Fruit fly (Drosophila melanogaster) whole organism, embryonic: Measurements from ENCODE around the gene pps.
A peak's percentile ranks its signal among the peaks of the same experiment; 100 is the strongest.

ENCODE experiments used
- Atf6 ChIP-seq: fragments of 200-800 bp; sonication (Bioruptor generic); IDR thresholded peaks from 2 replicates; pipeline ENCODE4 v1.3.6; 2022; ENCODE audit warnings: missing biosample characterization, missing genetic modification characterization
- Awh ChIP-seq: fragments of 200-800 bp; sonication (Bioruptor generic); IDR thresholded peaks from 2 replicates; pipeline ENCODE4, ENCODE4 v1.3.6; 2022; ENCODE audit warnings: missing biosample characterization, missing genetic modification characterization
- CG10209 ChIP-seq: fragments of 200-800 bp; sonication (Bioruptor generic); optimal IDR thresholded peaks from 3 replicates; lab custom pipeline; 2017; ENCODE audit warnings: missing biosample characterization, mild to moderate bottlenecking, missing genetic modification characterization, missing genetic modification reagents
- CG10462 ChIP-seq: fragments of 200-800 bp; sonication (Bioruptor generic); optimal IDR thresholded peaks from 2 replicates; lab custom pipeline; 2016; ENCODE audit warnings: missing biosample characterization, missing genetic modification characterization
- CG11456 ChIP-seq: fragments of 200-800 bp; sonication (Bioruptor generic); IDR thresholded peaks from 3 replicates; pipeline ENCODE4 v1.3.6; 2022; ENCODE audit warnings: missing biosample characterization, missing genetic modification characterization
- CG13624 ChIP-seq: fragments of 200-800 bp; sonication (Bioruptor generic); optimal IDR thresholded peaks from 2 replicates; lab custom pipeline; 2016; ENCODE audit warnings: missing biosample characterization, missing genetic modification characterization
- CG14965 ChIP-seq: fragments of 200-800 bp; sonication (Bioruptor generic); optimal IDR thresholded peaks from 2 replicates; lab custom pipeline; 2016; ENCODE audit warnings: missing biosample characterization, missing genetic modification characterization, borderline replicate concordance
- CG17328 ChIP-seq: fragments of 200-800 bp; sonication (Bioruptor generic); IDR thresholded peaks from 2 replicates; pipeline ENCODE4 v1.3.6; 2022; ENCODE audit warnings: missing biosample characterization, missing genetic modification characterization
- CG18476 ChIP-seq: fragments of 200-800 bp; sonication (Bioruptor generic); optimal IDR thresholded peaks from 2 replicates; lab custom pipeline; 2016; ENCODE audit warnings: missing biosample characterization, mild to moderate bottlenecking, missing genetic modification characterization
- CG33213 ChIP-seq: fragments of 200-800 bp; sonication (Bioruptor generic); optimal IDR thresholded peaks from 3 replicates; lab custom pipeline; 2016; ENCODE audit warnings: missing biosample characterization, missing genetic modification characterization
- CG4707 ChIP-seq: fragments of 200-800 bp; sonication (Bioruptor generic); optimal IDR thresholded peaks from 2 replicates; lab custom pipeline; 2018; ENCODE audit warnings: missing biosample characterization, mild to moderate bottlenecking, missing genetic modification characterization, moderate library complexity
- CG6683 ChIP-seq: fragments of 200-800 bp; sonication (Bioruptor generic); optimal IDR thresholded peaks from 2 replicates; lab custom pipeline; 2017; ENCODE audit warnings: missing biosample characterization, mild to moderate bottlenecking, missing genetic modification characterization, missing genetic modification reagents
- CG7786 ChIP-seq: fragments of 200-800 bp; sonication (Bioruptor generic); optimal IDR thresholded peaks from 2 replicates; lab custom pipeline; 2016; ENCODE audit warnings: missing biosample characterization, missing genetic modification characterization
- CG8359 ChIP-seq: fragments of 200-800 bp; sonication (Bioruptor generic); optimal IDR thresholded peaks from 2 replicates; lab custom pipeline; 2017; ENCODE audit warnings: missing biosample characterization, mild to moderate bottlenecking, missing genetic modification characterization, borderline replicate concordance
- CG8765 ChIP-seq: fragments of 200-800 bp; sonication (Bioruptor generic); IDR thresholded peaks from 2 replicates; pipeline ENCODE4 v1.3.6; 2022; ENCODE audit warnings: missing biosample characterization, missing genetic modification characterization
- CG9727 ChIP-seq: fragments of 200-800 bp; sonication (Bioruptor generic); optimal IDR thresholded peaks from 3 replicates; lab custom pipeline; 2017; ENCODE audit warnings: missing biosample characterization, mild to moderate bottlenecking, missing genetic modification characterization
- CG9876 ChIP-seq: fragments of 200-800 bp; sonication (Bioruptor generic); optimal IDR thresholded peaks from 2 replicates; lab custom pipeline; 2016; ENCODE audit warnings: missing biosample characterization, missing genetic modification characterization
- Fer3 ChIP-seq: fragments of 200-800 bp; sonication (Bioruptor generic); optimal IDR thresholded peaks from 2 replicates; lab custom pipeline; 2018; ENCODE audit warnings: missing biosample characterization, mild to moderate bottlenecking, missing genetic modification characterization, moderate library complexity
- Hmr ChIP-seq: fragments of 200-800 bp; sonication (Bioruptor generic); optimal IDR thresholded peaks from 3 replicates; lab custom pipeline; 2017; ENCODE audit warnings: mild to moderate bottlenecking, missing biosample characterization, missing genetic modification reagents, missing genetic modification characterization
- Hr51 ChIP-seq, 2 experiments: fragments of 200-800 bp; sonication (Bioruptor generic); optimal IDR thresholded peaks; 2 replicates in 1 of 2; 3 replicates in 1 of 2; lab custom pipeline; 2016 to 2018; ENCODE audit warnings: missing biosample characterization in 2 of 2, missing genetic modification characterization in 2 of 2, mild to moderate bottlenecking in 1 of 2, moderate library complexity in 1 of 2
- Lhr ChIP-seq: fragments of 200-800 bp; sonication (Bioruptor generic); optimal IDR thresholded peaks from 3 replicates; lab custom pipeline; 2017; ENCODE audit warnings: mild to moderate bottlenecking, missing biosample characterization, missing genetic modification reagents, missing genetic modification characterization
- Lpt ChIP-seq: fragments of >200 bp; optimal IDR thresholded peaks from 2 replicates; lab custom pipeline; 2018; ENCODE audit warnings: missing biosample characterization, missing genetic modification characterization
- MBD-R2 ChIP-seq: fragments of 200-800 bp; sonication (Bioruptor generic); IDR thresholded peaks from 2 replicates; pipeline ENCODE4 v1.3.6; 2022; ENCODE audit warnings: missing biosample characterization, missing genetic modification characterization
- Six4 ChIP-seq: fragments of 200-800 bp; sonication (Bioruptor generic); optimal IDR thresholded peaks from 2 replicates; lab custom pipeline; 2016; ENCODE audit warnings: missing biosample characterization, missing genetic modification characterization
- Stat92E ChIP-seq, 3 experiments: fragments of >200 bp in 2 of 3; fragments of 200-800 bp in 1 of 3; sonication (Bioruptor generic) in 1 of 3; optimal IDR thresholded peaks; 2 replicates each; lab custom pipeline; 2017 to 2019; ENCODE audit warnings: missing biosample characterization in 3 of 3, missing genetic modification characterization in 3 of 3, mild to moderate bottlenecking in 1 of 3, moderate library complexity in 1 of 3
- ab ChIP-seq: fragments of 200-800 bp; sonication (Bioruptor generic); optimal IDR thresholded peaks from 2 replicates; lab custom pipeline; 2016; ENCODE audit warnings: missing biosample characterization, missing genetic modification characterization
- bbx ChIP-seq: fragments of 200-800 bp; sonication (Bioruptor generic); IDR thresholded peaks from 2 replicates; pipeline ENCODE4 v1.3.6; 2022; ENCODE audit warnings: missing biosample characterization, missing genetic modification characterization; ENCODE audit not compliant: partially characterized antibody
- cato ChIP-seq: fragments of 200-800 bp; sonication (Bioruptor generic); optimal IDR thresholded peaks from 2 replicates; lab custom pipeline; 2016; ENCODE audit warnings: missing biosample characterization, missing genetic modification characterization, borderline replicate concordance
- chm ChIP-seq: fragments of 200-800 bp; sonication (Bioruptor generic); IDR thresholded peaks from 2 replicates; pipeline ENCODE4 v1.3.6; 2022; ENCODE audit warnings: missing biosample characterization, missing genetic modification characterization
- dimm ChIP-seq: fragments of 200-800 bp; sonication (Bioruptor generic); IDR thresholded peaks from 2 replicates; pipeline ENCODE4 v1.3.6; 2022; ENCODE audit warnings: missing biosample characterization, missing genetic modification characterization
- dm ChIP-seq: fragments of 200-800 bp; sonication (Bioruptor generic); optimal IDR thresholded peaks from 3 replicates; lab custom pipeline; 2016; ENCODE audit warnings: missing biosample characterization, missing genetic modification characterization
- dysf ChIP-seq: fragments of 200-800 bp; sonication (Bioruptor generic); IDR thresholded peaks from 3 replicates; pipeline ENCODE4 v1.3.6; 2022; ENCODE audit warnings: missing biosample characterization, missing genetic modification characterization
- ewg ChIP-seq: fragments of 200-800 bp; sonication (Bioruptor generic); optimal IDR thresholded peaks from 3 replicates; lab custom pipeline; 2017; ENCODE audit warnings: mild to moderate bottlenecking, missing biosample characterization, missing genetic modification reagents, missing genetic modification characterization
- fru ChIP-seq: fragments of >200 bp; optimal IDR thresholded peaks from 2 replicates; lab custom pipeline; 2017
- gcm ChIP-seq: fragments of 200-800 bp; sonication (Bioruptor generic); optimal IDR thresholded peaks from 2 replicates; lab custom pipeline; 2019; ENCODE audit warnings: missing biosample characterization, mild to moderate bottlenecking, missing genetic modification characterization, moderate library complexity
- gsb-n ChIP-seq: fragments of 200-800 bp; sonication (Bioruptor generic); optimal IDR thresholded peaks from 3 replicates; lab custom pipeline; 2018; ENCODE audit warnings: missing biosample characterization, mild to moderate bottlenecking, missing genetic modification characterization
- jigr1 ChIP-seq: fragments of 200-800 bp; sonication (Bioruptor generic); IDR thresholded peaks from 3 replicates; pipeline ENCODE4 v1.3.6; 2022; ENCODE audit warnings: missing biosample characterization, missing genetic modification characterization
- knrl ChIP-seq: fragments of 200-800 bp; sonication (Bioruptor generic); IDR thresholded peaks from 3 replicates; pipeline ENCODE4 v1.3.6; 2022; ENCODE audit warnings: missing biosample characterization, missing genetic modification characterization; ENCODE audit not compliant: partially characterized antibody
- lab ChIP-seq: fragments of 200-800 bp; sonication (Bioruptor generic); optimal IDR thresholded peaks from 3 replicates; lab custom pipeline; 2017; ENCODE audit warnings: missing biosample characterization, missing genetic modification characterization, mild to moderate bottlenecking, moderate library complexity, missing genetic modification reagents
- lola ChIP-seq, 3 experiments: fragments of >200 bp in 2 of 3; fragments of 200-800 bp in 1 of 3; sonication (Bioruptor generic) in 1 of 3; optimal IDR thresholded peaks; 2 replicates each; lab custom pipeline; 2017 to 2019; ENCODE audit warnings: missing biosample characterization in 3 of 3, missing genetic modification characterization in 3 of 3, mild to moderate bottlenecking in 1 of 3, moderate library complexity in 1 of 3
- maf-S ChIP-seq: fragments of 200-800 bp; sonication (Bioruptor generic); optimal IDR thresholded peaks from 2 replicates; lab custom pipeline; 2016; ENCODE audit warnings: missing biosample characterization, missing genetic modification characterization
- mld ChIP-seq: fragments of 200-800 bp; sonication (Bioruptor generic); IDR thresholded peaks from 3 replicates; pipeline ENCODE4 v1.3.6; 2022; ENCODE audit warnings: missing biosample characterization, missing genetic modification characterization; ENCODE audit not compliant: partially characterized antibody
- nau ChIP-seq: fragments of 200-800 bp; sonication (Bioruptor generic); optimal IDR thresholded peaks from 3 replicates; lab custom pipeline; 2017; ENCODE audit warnings: missing biosample characterization, mild to moderate bottlenecking, missing genetic modification characterization, missing genetic modification reagents
- nerfin-1 ChIP-seq: fragments of 200-800 bp; sonication (Bioruptor generic); optimal IDR thresholded peaks from 3 replicates; lab custom pipeline; 2019; ENCODE audit warnings: missing biosample characterization, mild to moderate bottlenecking, missing genetic modification characterization, moderate library complexity
- nerfin-2 ChIP-seq: fragments of 200-800 bp; sonication (Bioruptor generic); IDR thresholded peaks from 2 replicates; pipeline ENCODE4 v1.3.6; 2022; ENCODE audit warnings: missing biosample characterization, missing genetic modification characterization; ENCODE audit not compliant: partially characterized antibody
- p53 ChIP-seq: fragments of 200-800 bp; sonication (Bioruptor generic); optimal IDR thresholded peaks from 2 replicates; lab custom pipeline; 2016; ENCODE audit warnings: missing biosample characterization, missing genetic modification characterization
- run ChIP-seq: fragments of 200-800 bp; sonication (Bioruptor generic); optimal IDR thresholded peaks from 3 replicates; lab custom pipeline; 2018; ENCODE audit warnings: missing biosample characterization, mild to moderate bottlenecking, missing genetic modification characterization
- sima ChIP-seq: fragments of 200-800 bp; sonication (Bioruptor generic); optimal IDR thresholded peaks from 2 replicates; lab custom pipeline; 2016; ENCODE audit warnings: missing biosample characterization, missing genetic modification characterization
- tap ChIP-seq: fragments of 200-800 bp; optimal IDR thresholded peaks from 3 replicates; lab custom pipeline; 2019; ENCODE audit warnings: missing biosample characterization, mild to moderate bottlenecking, missing genetic modification characterization, moderate library complexity
- tio ChIP-seq: fragments of 200-800 bp; sonication (Bioruptor generic); optimal IDR thresholded peaks from 2 replicates; lab custom pipeline; 2017; ENCODE audit warnings: missing biosample characterization, missing genetic modification characterization, inconsistent platforms
- wdn ChIP-seq: fragments of 200-800 bp; sonication (Bioruptor generic); IDR thresholded peaks from 2 replicates; pipeline ENCODE4 v1.3.6; 2022; ENCODE audit warnings: missing biosample characterization, missing genetic modification characterization
- zf30C ChIP-seq: fragments of 200-800 bp; sonication (Bioruptor generic); optimal IDR thresholded peaks from 3 replicates; lab custom pipeline; 2018; ENCODE audit warnings: missing biosample characterization, mild to moderate bottlenecking, missing genetic modification characterization

The pps gene

dm6 chr3R:12431030-12431489 is 17.4 kb downstream of the pps start, which contains the start of gene Prosalpha2 (continued):
- TF ChIP-seq cato (GFP tag; lab: Kevin White, UChicago): no peak
- TF ChIP-seq CG33213 (GFP tag; lab: Kevin White, UChicago): peak; percentile 5
- no peak for TF ChIP-seq CG9876 (GFP tag; lab: Kevin White, UChicago)
- no peak for TF ChIP-seq dimm (GFP tag; lab: Robert Waterston, UW)
- TF ChIP-seq CG10209 (GFP tag; lab: Kevin White, UChicago): no peak
- no peak for TF ChIP-seq bbx (GFP tag; lab: Robert Waterston, UW)
- TF ChIP-seq Atf6: no peak
- TF ChIP-seq ab (GFP tag; lab: Kevin White, UChicago): no peak
- no peak for TF ChIP-seq CG18476 (GFP tag; lab: Kevin White, UChicago)
- no peak for TF ChIP-seq CG8359 (GFP tag; lab: Kevin White, UChicago)
- TF ChIP-seq dm (GFP tag; lab: Kevin White, UChicago): no peak
- no peak for TF ChIP-seq knrl (GFP tag; lab: Robert Waterston, UW)
- TF ChIP-seq Lpt (GFP tag; lab: Kevin White, UChicago): no peak
- no peak for TF ChIP-seq fru
- TF ChIP-seq tap (tag; lab: Kevin White, UChicago): no peak
- peak; percentile 19 for TF ChIP-seq zf30C (GFP tag; lab: Kevin White, UChicago)
- no peak for TF ChIP-seq CG6683 (GFP tag; lab: Kevin White, UChicago)
- TF ChIP-seq nerfin-1 (tag; lab: Kevin White, UChicago): no peak
- peak; percentile 26 for TF ChIP-seq Lhr
- no peak for TF ChIP-seq Stat92E (GFP tag; optimal IDR thresholded peaks at IDR 0.05; lab: Kevin White, UChicago)
- TF ChIP-seq jigr1: no peak; the same call in 2 of the 3 replicates
- TF ChIP-seq CG17328: no peak
- TF ChIP-seq nau (GFP tag; lab: Kevin White, UChicago): no peak
- TF ChIP-seq CG11456: no peak
- no peak for TF ChIP-seq gcm (GFP tag; lab: Kevin White, UChicago)
- TF ChIP-seq Fer3 (tag; lab: Kevin White, UChicago): peak; percentile 1
- peak; percentile 32; the same call in 1 of the 3 replicates for TF ChIP-seq dysf
- TF ChIP-seq nerfin-2 (GFP tag; lab: Robert Waterston, UW): no peak
- no peak for TF ChIP-seq CG14965
- TF ChIP-seq maf-S: no peak
- no peak for TF ChIP-seq CG8765
- no peak for TF ChIP-seq mld
- no peak for TF ChIP-seq tio (GFP tag; lab: Kevin White, UChicago)
- TF ChIP-seq, all 482 proteins: peak for 69

dm6 chr3R:12433764-12434163 is 20.1 kb downstream of the pps start, which contains the start of the genes Aos1 and Srlp:
TSS of gene Aos1 (minus strand) at chr3R:12433822.
TSS of gene Srlp (plus strand) at chr3R:12434098.
- TF ChIP-seq lab: no peak
- TF ChIP-seq gsb-n (tag; lab: Kevin White, UChicago): no peak
- TF ChIP-seq sima (GFP tag; lab: Kevin White, UChicago): no peak
- peak; percentile 69 for TF ChIP-seq MBD-R2 (GFP tag; lab: Robert Waterston, UW)
- no peak for TF ChIP-seq CG4707 (GFP tag; lab: Kevin White, UChicago)
- TF ChIP-seq Six4 (GFP tag; lab: Kevin White, UChicago): no peak
- no peak for TF ChIP-seq Hmr (GFP tag; lab: Kevin White, UChicago)
- no peak for TF ChIP-seq CG7786 (GFP tag; lab: Kevin White, UChicago)
- no peak for TF ChIP-seq run (tag; lab: Kevin White, UChicago)
- TF ChIP-seq Hr51 (GFP tag; optimal IDR thresholded peaks at IDR 0.05; lab: Kevin White, UChicago): no peak
- no peak for TF ChIP-seq chm (GFP tag; lab: Robert Waterston, UW)
- TF ChIP-seq lola (GFP tag; optimal IDR thresholded peaks at IDR 0.05; lab: Kevin White, UChicago): peak in 1 of 3 experiments; percentile 56
- no peak for TF ChIP-seq Awh
- TF ChIP-seq gcm (GFP tag; lab: Kevin White, UChicago): no peak
- no peak for TF ChIP-seq CG13624 (GFP tag; lab: Kevin White, UChicago)
- peak; percentile 24 for TF ChIP-seq CG9727 (GFP tag; lab: Kevin White, UChicago)
- TF ChIP-seq ewg (GFP tag; lab: Kevin White, UChicago): peak; percentile 1
- TF ChIP-seq p53 (GFP tag; lab: Kevin White, UChicago): no peak
- TF ChIP-seq wdn: no peak
- no peak for TF ChIP-seq CG10462
